Worm (Caenorhabditis elegans) whole organism, L4/young adult: ENCODE measurements around the gene Y58A7A.5.

Source experiments
- W03F9.2 ChIP-seq: fragments of 150-350 bp; optimal IDR thresholded peaks from 2 replicates; lab custom pipeline; 2014; ENCODE audit warnings: missing biosample characterization, missing genetic modification characterization
- him-1 ChIP-seq: sonication (generic microtip); optimal IDR thresholded peaks from 2 replicates; lab custom pipeline; 2016; ENCODE audit warnings: missing genotype, missing genetic modification reagents, missing genetic modification characterization, missing compliant biosample characterization

DNA sequence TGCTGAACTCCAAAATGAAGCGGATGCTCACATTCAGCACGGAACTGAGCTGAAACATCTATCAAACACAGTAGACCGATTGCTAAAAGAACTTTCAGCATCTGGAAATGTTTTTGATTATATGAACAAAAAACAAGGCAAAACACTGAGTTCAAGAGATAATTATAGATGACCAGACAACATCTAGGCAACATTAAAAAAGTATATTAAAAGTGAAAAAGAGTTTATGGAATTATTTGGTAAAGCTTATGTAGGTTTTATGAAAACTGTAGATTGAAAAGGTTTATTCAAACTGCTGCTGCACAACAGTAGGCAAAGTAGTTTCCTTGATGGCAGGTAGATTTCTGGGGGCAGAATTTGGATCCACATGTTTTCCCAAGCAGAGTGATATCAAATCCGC, 50.4 kb downstream of the Y58A7A.5 start, which contains the start of gene K11D12.7:
- TF ChIP-seq W03F9.2 (tag; lab: Kevin White, UChicago) (no peak), him-1 (no peak)
